Worm (Caenorhabditis elegans): ENCODE measurements around the gene B0554.2.

DNA sequence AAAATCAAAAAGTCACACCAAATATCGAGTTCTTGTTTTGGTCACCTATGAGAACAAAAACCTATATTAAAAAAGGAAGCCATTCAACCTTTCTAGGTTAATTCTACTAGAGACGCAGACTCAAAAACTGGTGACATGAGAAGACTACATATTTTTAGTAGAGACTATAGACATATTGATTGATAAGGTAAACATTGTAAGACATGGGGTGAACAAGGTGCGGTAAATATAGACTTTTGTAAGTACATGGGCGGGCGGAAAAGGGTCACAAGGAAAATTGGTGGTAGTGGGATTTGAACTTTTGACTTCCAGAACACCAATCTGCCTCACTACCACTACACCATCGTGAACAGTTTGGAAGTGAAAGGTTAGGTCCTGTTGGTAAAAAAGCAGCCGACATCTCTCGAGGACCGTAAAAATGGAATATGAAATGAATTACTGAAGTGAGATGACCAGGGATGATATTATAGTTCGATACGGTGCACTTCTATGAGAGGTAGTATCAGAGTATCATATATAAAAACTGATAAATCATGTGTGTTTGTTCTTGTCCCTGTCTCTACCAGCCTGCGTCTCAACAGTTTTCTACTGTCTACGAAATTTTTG is 50.4 kb downstream of the B0554.2 start, which contains the start of gene nhr-212:
- TF ChIP-seq ztf-11 (tag; optimal IDR thresholded peaks at IDR 0.05): no peak
- no peak for TF ChIP-seq nhr-28 (tag; optimal IDR thresholded peaks at IDR 0.05)
- no peak for TF ChIP-seq ceh-83 (GFP tag; optimal IDR thresholded peaks at IDR 0.05)

Measured in whole organism, mixed stage, embryonic.